Fruit fly (Drosophila melanogaster) whole organism, embryonic: Measurements from ENCODE around the gene CG6928.

ENCODE experiments used
- Adf1 ChIP-seq: fragments of 200-800 bp; sonication (Bioruptor generic); IDR thresholded peaks from 2 replicates; pipeline ENCODE4 v1.3.6; 2022; ENCODE audit warnings: missing biosample characterization, missing genetic modification characterization
- Blimp-1 ChIP-seq: fragments of 200-800 bp; sonication (Bioruptor generic); optimal IDR thresholded peaks from 3 replicates; lab custom pipeline; 2018; ENCODE audit warnings: missing biosample characterization, missing genetic modification characterization, mild to moderate bottlenecking, moderate library complexity, missing genetic modification reagents
- CG10431 ChIP-seq: fragments of 200-800 bp; sonication (Bioruptor generic); optimal IDR thresholded peaks from 3 replicates; lab custom pipeline; 2018; ENCODE audit warnings: missing biosample characterization, mild to moderate bottlenecking, missing genetic modification characterization
- CG11456 ChIP-seq: fragments of 200-800 bp; sonication (Bioruptor generic); IDR thresholded peaks from 3 replicates; pipeline ENCODE4 v1.3.6; 2022; ENCODE audit warnings: missing biosample characterization, missing genetic modification characterization
- CG12219 ChIP-seq: fragments of 200-800 bp; sonication (Bioruptor generic); optimal IDR thresholded peaks from 3 replicates; lab custom pipeline; 2018; ENCODE audit warnings: missing biosample characterization, mild to moderate bottlenecking, missing genetic modification characterization
- CG12942 ChIP-seq: fragments of 200-800 bp; sonication (Bioruptor generic); optimal IDR thresholded peaks from 3 replicates; lab custom pipeline; 2016; ENCODE audit warnings: missing biosample characterization, missing genetic modification characterization
- CG13287 ChIP-seq: fragments of 200-800 bp; sonication (Bioruptor generic); IDR thresholded peaks from 2 replicates; pipeline ENCODE4 v1.3.6; 2022; ENCODE audit warnings: missing biosample characterization, missing genetic modification characterization; ENCODE audit not compliant: partially characterized antibody
- CG1603 ChIP-seq: fragments of 200-800 bp; sonication (Bioruptor generic); optimal IDR thresholded peaks from 2 replicates; lab custom pipeline; 2019; ENCODE audit warnings: missing biosample characterization, mild to moderate bottlenecking, missing genetic modification characterization, moderate library complexity
- CG17829 ChIP-seq: fragments of 200-800 bp; optimal IDR thresholded peaks from 2 replicates; lab custom pipeline; 2019; ENCODE audit warnings: missing biosample characterization, mild to moderate bottlenecking, missing genetic modification characterization, moderate library complexity
- CG17912 ChIP-seq: fragments of 200-800 bp; sonication (Bioruptor generic); optimal IDR thresholded peaks from 2 replicates; lab custom pipeline; 2018; ENCODE audit warnings: missing biosample characterization, mild to moderate bottlenecking, missing genetic modification characterization
- CG1832 ChIP-seq: fragments of 200-800 bp; sonication (Bioruptor generic); optimal IDR thresholded peaks from 2 replicates; lab custom pipeline; 2017; ENCODE audit warnings: missing biosample characterization, mild to moderate bottlenecking, missing genetic modification characterization, inconsistent platforms
- CG18619 ChIP-seq: fragments of 200-800 bp; sonication (Bioruptor generic); optimal IDR thresholded peaks from 3 replicates; lab custom pipeline; 2017; ENCODE audit warnings: missing biosample characterization, mild to moderate bottlenecking, missing genetic modification characterization
- CG2116 ChIP-seq: fragments of 200-800 bp; sonication (Bioruptor generic); optimal IDR thresholded peaks from 3 replicates; lab custom pipeline; 2018; ENCODE audit warnings: missing biosample characterization, mild to moderate bottlenecking, missing genetic modification characterization
- CG2678 ChIP-seq: fragments of 200-800 bp; sonication (Bioruptor generic); optimal IDR thresholded peaks from 3 replicates; lab custom pipeline; 2019; ENCODE audit warnings: missing biosample characterization, mild to moderate bottlenecking, missing genetic modification characterization, moderate library complexity
- CG2712 ChIP-seq: fragments of 200-800 bp; optimal IDR thresholded peaks from 3 replicates; lab custom pipeline; 2019; ENCODE audit warnings: missing biosample characterization, mild to moderate bottlenecking, missing genetic modification characterization, moderate library complexity
- CG2875 ChIP-seq: fragments of 200-800 bp; sonication (Bioruptor generic); optimal IDR thresholded peaks from 2 replicates; lab custom pipeline; 2017; ENCODE audit warnings: missing biosample characterization, mild to moderate bottlenecking, missing genetic modification characterization, missing genetic modification reagents
- CG30020 ChIP-seq: fragments of 200-800 bp; optimal IDR thresholded peaks from 2 replicates; lab custom pipeline; 2019; ENCODE audit warnings: missing biosample characterization, mild to moderate bottlenecking, missing genetic modification characterization, moderate library complexity
- CG3065 ChIP-seq: fragments of 200-800 bp; sonication (Bioruptor generic); optimal IDR thresholded peaks from 2 replicates; lab custom pipeline; 2016; ENCODE audit warnings: missing biosample characterization, missing genetic modification characterization
- CG32532 ChIP-seq: fragments of 200-800 bp; sonication (Bioruptor generic); IDR thresholded peaks from 2 replicates; pipeline ENCODE4 v1.3.6; 2022; ENCODE audit warnings: missing biosample characterization, missing genetic modification characterization
- CG4617 ChIP-seq: fragments of 200-800 bp; sonication (Bioruptor generic); optimal IDR thresholded peaks from 3 replicates; lab custom pipeline; 2016; ENCODE audit warnings: missing biosample characterization, missing genetic modification characterization, borderline replicate concordance
- CG6791 ChIP-seq: fragments of 200-800 bp; sonication (Bioruptor generic); IDR thresholded peaks from 3 replicates; pipeline ENCODE4 v1.3.6; 2022; ENCODE audit warnings: missing biosample characterization, missing genetic modification characterization; ENCODE audit not compliant: partially characterized antibody
- CG7357 ChIP-seq: fragments of 200-800 bp; sonication (Bioruptor generic); IDR thresholded peaks from 3 replicates; pipeline ENCODE4 v1.3.6; 2022; ENCODE audit warnings: missing biosample characterization, missing genetic modification characterization
- CG8478 ChIP-seq: fragments of >200 bp; optimal IDR thresholded peaks from 2 replicates; lab custom pipeline; 2018
- CG8924 ChIP-seq: fragments of 200-800 bp; optimal IDR thresholded peaks from 3 replicates; lab custom pipeline; 2019; ENCODE audit warnings: missing biosample characterization, mild to moderate bottlenecking, missing genetic modification characterization, moderate library complexity
- CG9609 ChIP-seq: fragments of 200-800 bp; sonication (Bioruptor generic); optimal IDR thresholded peaks from 3 replicates; lab custom pipeline; 2016; ENCODE audit warnings: missing biosample characterization, missing genetic modification characterization
- CTCF ChIP-seq: fragments of 200-800 bp; sonication (Bioruptor generic); optimal IDR thresholded peaks from 2 replicates; lab custom pipeline; 2017; ENCODE audit warnings: missing biosample characterization, mild to moderate bottlenecking, missing genetic modification characterization, moderate library complexity
- Dip3 ChIP-seq: fragments of 200-800 bp; sonication (Bioruptor generic); optimal IDR thresholded peaks from 3 replicates; lab custom pipeline; 2016; ENCODE audit warnings: missing biosample characterization, missing genetic modification characterization
- Dp ChIP-seq: fragments of 200-800 bp; sonication (Bioruptor generic); optimal IDR thresholded peaks from 2 replicates; lab custom pipeline; 2018; ENCODE audit warnings: missing biosample characterization, mild to moderate bottlenecking, missing genetic modification characterization, moderate library complexity
- Dref ChIP-seq: fragments of 200-800 bp; sonication (Bioruptor generic); IDR thresholded peaks from 2 replicates; pipeline ENCODE4 v1.3.6; 2022; ENCODE audit warnings: missing biosample characterization, missing genetic modification characterization
- Hsf ChIP-seq: fragments of 200-800 bp; sonication (Bioruptor generic); optimal IDR thresholded peaks from 3 replicates; lab custom pipeline; 2016; ENCODE audit warnings: missing biosample characterization, missing genetic modification characterization
- Mrtf ChIP-seq: fragments of 200-800 bp; sonication (Bioruptor generic); IDR thresholded peaks from 3 replicates; pipeline ENCODE4 v1.3.6; 2022; ENCODE audit warnings: missing biosample characterization, missing genetic modification characterization
- Nf-YC ChIP-seq: fragments of 200-800 bp; optimal IDR thresholded peaks from 3 replicates; lab custom pipeline; 2019; ENCODE audit warnings: missing biosample characterization, mild to moderate bottlenecking, missing genetic modification characterization, moderate library complexity
- Rx ChIP-seq: fragments of 200-800 bp; sonication (Bioruptor generic); IDR thresholded peaks from 2 replicates; pipeline ENCODE4 v1.3.6; 2022; ENCODE audit warnings: missing biosample characterization, missing genetic modification characterization
- Scr ChIP-seq: fragments of 200-800 bp; sonication (Bioruptor generic); IDR thresholded peaks from 2 replicates; pipeline ENCODE4 v1.3.6; 2022; ENCODE audit warnings: missing biosample characterization, missing genetic modification characterization; ENCODE audit not compliant: partially characterized antibody
- Sin3A ChIP-seq: fragments of >200 bp; optimal IDR thresholded peaks from 2 replicates; lab custom pipeline; 2018
- Taf1 ChIP-seq: fragments of 200-800 bp; sonication (Bioruptor generic); IDR thresholded peaks from 2 replicates; pipeline ENCODE4 v1.3.6; 2022; ENCODE audit warnings: missing biosample characterization, missing genetic modification characterization
- bigmax ChIP-seq: fragments of 200-800 bp; sonication (Bioruptor generic); optimal IDR thresholded peaks from 2 replicates; lab custom pipeline; 2018; ENCODE audit warnings: missing biosample characterization, mild to moderate bottlenecking, missing genetic modification characterization
- chm ChIP-seq: fragments of 200-800 bp; sonication (Bioruptor generic); IDR thresholded peaks from 2 replicates; pipeline ENCODE4 v1.3.6; 2022; ENCODE audit warnings: missing biosample characterization, missing genetic modification characterization
- fd64A ChIP-seq: fragments of 200-800 bp; sonication (Bioruptor generic); optimal IDR thresholded peaks from 3 replicates; lab custom pipeline; 2018; ENCODE audit warnings: missing biosample characterization, mild to moderate bottlenecking, missing genetic modification characterization
- gro ChIP-seq: fragments of 200-800 bp; sonication (Bioruptor generic); optimal IDR thresholded peaks from 2 replicates; lab custom pipeline; 2016; ENCODE audit warnings: missing biosample characterization, missing genetic modification characterization
- her ChIP-seq: fragments of 200-800 bp; sonication (Bioruptor generic); optimal IDR thresholded peaks from 2 replicates; lab custom pipeline; 2016; ENCODE audit warnings: missing biosample characterization, missing genetic modification characterization
- lmd ChIP-seq: fragments of 200-800 bp; sonication (Bioruptor generic); IDR thresholded peaks from 2 replicates; pipeline ENCODE4 v1.3.6; 2022; ENCODE audit warnings: missing biosample characterization, missing genetic modification characterization
- mld ChIP-seq: fragments of 200-800 bp; sonication (Bioruptor generic); IDR thresholded peaks from 3 replicates; pipeline ENCODE4 v1.3.6; 2022; ENCODE audit warnings: missing biosample characterization, missing genetic modification characterization; ENCODE audit not compliant: partially characterized antibody
- peb ChIP-seq: fragments of 200-800 bp; sonication (Bioruptor generic); IDR thresholded peaks from 2 replicates; pipeline ENCODE4 v1.3.6; 2022; ENCODE audit warnings: missing biosample characterization, missing genetic modification characterization
- pum ChIP-seq: fragments of 200-800 bp; sonication (Bioruptor generic); optimal IDR thresholded peaks from 2 replicates; lab custom pipeline; 2016; ENCODE audit warnings: missing biosample characterization, missing genetic modification characterization
- schlank ChIP-seq: fragments of 200-800 bp; sonication (Bioruptor generic); optimal IDR thresholded peaks from 2 replicates; lab custom pipeline; 2018; ENCODE audit warnings: missing biosample characterization, mild to moderate bottlenecking, missing genetic modification characterization
- tll ChIP-seq, 2 experiments: fragments of 200-800 bp in 1 of 2; fragments of >200 bp in 1 of 2; sonication (Bioruptor generic) in 1 of 2; optimal IDR thresholded peaks; 2 replicates each; lab custom pipeline; 2017 to 2019; ENCODE audit warnings: missing biosample characterization in 2 of 2, missing genetic modification characterization in 2 of 2, mild to moderate bottlenecking in 1 of 2, moderate library complexity in 1 of 2
- vnd ChIP-seq: fragments of 200-800 bp; sonication (Bioruptor generic); IDR thresholded peaks from 3 replicates; pipeline ENCODE4 v1.3.6; 2022; ENCODE audit warnings: missing biosample characterization, missing genetic modification characterization; ENCODE audit not compliant: partially characterized antibody
- zfh1 ChIP-seq: fragments of 200-800 bp; sonication (Bioruptor generic); IDR thresholded peaks from 3 replicates; pipeline ENCODE4 v1.3.6; 2022; ENCODE audit warnings: missing biosample characterization, missing genetic modification characterization

The CG6928 gene

dm6 chr3L:12002321-12003248 lies at the start of gene CG6928, which contains the start of gene Pop2 (continued):
- TF ChIP-seq CG17829 (tag; lab: Kevin White, UChicago) (peak; percentile 58), CG1603 (tag; lab: Kevin White, UChicago) (peak; percentile 35), CG6791 (peak; percentile 71), lmd (GFP tag; lab: Robert Waterston, UW) (peak; percentile 71), CG2116 (GFP tag; lab: Kevin White, UChicago) (peak; percentile 85), CG2712 (peak; percentile 77), CG7357 (GFP tag; lab: Robert Waterston, UW) (no peak), CG17912 (GFP tag; lab: Kevin White, UChicago) (no peak), CG12942 (GFP tag; lab: Kevin White, UChicago) (peak; percentile 79), pum (GFP tag; lab: Kevin White, UChicago) (peak; percentile 88), CG13287 (GFP tag; lab: Robert Waterston, UW) (peak; percentile 95), tll (GFP tag; optimal IDR thresholded peaks at IDR 0.05; lab: Kevin White, UChicago) (peak in 1 of 2 experiments; percentile 66), Dip3 (GFP tag; lab: Kevin White, UChicago) (peak; percentile 83), mld (GFP tag; lab: Robert Waterston, UW) (peak; percentile 16; the same call in 1 of the 3 replicates), Dref (GFP tag; lab: Robert Waterston, UW) (peak; percentile 69), Hsf (GFP tag; lab: Kevin White, UChicago) (peak; percentile 85), CG18619 (peak; percentile 29), CG2875 (GFP tag; lab: Kevin White, UChicago) (no peak), CG4617 (GFP tag; lab: Kevin White, UChicago) (peak; percentile 97), CG3065 (GFP tag; lab: Kevin White, UChicago) (no peak), Adf1 (GFP tag; lab: Robert Waterston, UW) (peak; percentile 51), CG32532 (GFP tag; lab: Robert Waterston, UW) (peak; percentile 75), Rx (peak; percentile 36; the same call in 1 of the 2 replicates), CTCF (peak; percentile 97), vnd (GFP tag; lab: Robert Waterston, UW) (peak; percentile 76), bigmax (GFP tag; lab: Kevin White, UChicago) (no peak), Dp (GFP tag; lab: Kevin White, UChicago) (peak; percentile 67), Blimp-1 (GFP tag; lab: Kevin White, UChicago) (peak; percentile 42), CG11456 (peak; percentile 71; the same call in 2 of the 3 replicates), CG2678 (tag; lab: Kevin White, UChicago) (no peak), Scr (GFP tag; lab: Robert Waterston, UW) (peak; percentile 89), Sin3A (lab: Kevin White, UChicago) (peak; percentile 99), CG8478 (lab: Kevin White, UChicago) (peak; percentile 83), Mrtf (GFP tag; lab: Robert Waterston, UW) (peak; percentile 47; the same call in 1 of the 3 replicates), Nf-YC (tag; lab: Kevin White, UChicago) (peak; percentile 46), fd64A (GFP tag; lab: Kevin White, UChicago) (no peak), gro (GFP tag; lab: Kevin White, UChicago) (peak; percentile 71), CG8924 (peak; percentile 56), CG9609 (GFP tag; lab: Kevin White, UChicago) (peak; percentile 83), CG10431 (GFP tag; lab: Kevin White, UChicago) (no peak), peb (GFP tag; lab: Robert Waterston, UW) (no peak), schlank (tag; lab: Kevin White, UChicago) (no peak), Taf1 (peak; percentile 27; the same call in 1 of the 2 replicates), chm (GFP tag; lab: Robert Waterston, UW) (peak; percentile 29; the same call in 1 of the 2 replicates), CG1832 (GFP tag; lab: Kevin White, UChicago) (no peak), her (GFP tag; lab: Kevin White, UChicago) (peak; percentile 76), zfh1 (GFP tag; lab: Robert Waterston, UW) (peak; percentile 73; the same call in 2 of the 3 replicates), CG30020 (peak; percentile 42), CG12219 (no peak)
